Fruit fly (Drosophila melanogaster) whole organism, embryonic: ENCODE data around the gene CG5355.

Experiments used
- B-H2 ChIP-seq: fragments of 200-800 bp; sonication (Bioruptor generic); optimal IDR thresholded peaks from 2 replicates; lab custom pipeline; 2018; ENCODE audit warnings: missing biosample characterization, mild to moderate bottlenecking, missing genetic modification characterization
- BtbVII ChIP-seq: fragments of 200-800 bp; sonication (Bioruptor generic); optimal IDR thresholded peaks from 3 replicates; lab custom pipeline; 2017; ENCODE audit warnings: missing biosample characterization, mild to moderate bottlenecking, missing genetic modification characterization
- CG10321 ChIP-seq: fragments of 200-800 bp; sonication (Bioruptor generic); IDR thresholded peaks from 2 replicates; pipeline ENCODE4 v1.3.6; 2022; ENCODE audit warnings: missing biosample characterization, missing genetic modification characterization
- CG11456 ChIP-seq: fragments of 200-800 bp; sonication (Bioruptor generic); IDR thresholded peaks from 3 replicates; pipeline ENCODE4 v1.3.6; 2022; ENCODE audit warnings: missing biosample characterization, missing genetic modification characterization
- CG12236 ChIP-seq: fragments of 200-800 bp; sonication (Bioruptor generic); optimal IDR thresholded peaks from 2 replicates; lab custom pipeline; 2016; ENCODE audit warnings: missing biosample characterization, missing genetic modification characterization
- CG12299 ChIP-seq: fragments of 200-800 bp; sonication (Bioruptor generic); optimal IDR thresholded peaks from 2 replicates; lab custom pipeline; 2018; ENCODE audit warnings: missing biosample characterization, mild to moderate bottlenecking, missing genetic modification characterization
- CG12744 ChIP-seq: fragments of 200-800 bp; sonication (Bioruptor generic); optimal IDR thresholded peaks from 2 replicates; lab custom pipeline; 2016; ENCODE audit warnings: missing biosample characterization, missing genetic modification characterization
- CG14441 ChIP-seq: fragments of 200-800 bp; sonication (Bioruptor generic); IDR thresholded peaks from 2 replicates; pipeline ENCODE4 v1.3.6; 2022; ENCODE audit warnings: missing biosample characterization, missing genetic modification characterization
- CG14710 ChIP-seq: fragments of 200-800 bp; sonication (Bioruptor generic); optimal IDR thresholded peaks from 3 replicates; lab custom pipeline; 2019; ENCODE audit warnings: missing biosample characterization, mild to moderate bottlenecking, missing genetic modification characterization, moderate library complexity
- CG18011 ChIP-seq: fragments of 200-800 bp; sonication (Bioruptor generic); optimal IDR thresholded peaks from 2 replicates; lab custom pipeline; 2017; ENCODE audit warnings: missing biosample characterization, missing genetic modification characterization, mild to moderate bottlenecking, moderate library complexity, missing genotype
- CG1832 ChIP-seq: fragments of 200-800 bp; sonication (Bioruptor generic); optimal IDR thresholded peaks from 2 replicates; lab custom pipeline; 2017; ENCODE audit warnings: missing biosample characterization, mild to moderate bottlenecking, missing genetic modification characterization, inconsistent platforms
- CG18619 ChIP-seq: fragments of 200-800 bp; sonication (Bioruptor generic); optimal IDR thresholded peaks from 3 replicates; lab custom pipeline; 2017; ENCODE audit warnings: missing biosample characterization, mild to moderate bottlenecking, missing genetic modification characterization
- CG4424 ChIP-seq: fragments of 200-800 bp; sonication (Bioruptor generic); optimal IDR thresholded peaks from 3 replicates; lab custom pipeline; 2016; ENCODE audit warnings: missing biosample characterization, missing genetic modification characterization
- CG4820 ChIP-seq: fragments of 200-800 bp; sonication (Bioruptor generic); optimal IDR thresholded peaks from 3 replicates; lab custom pipeline; 2016; ENCODE audit warnings: missing biosample characterization, missing genetic modification characterization
- CG7928 ChIP-seq: fragments of 200-800 bp; sonication (Bioruptor generic); optimal IDR thresholded peaks from 2 replicates; lab custom pipeline; 2017; ENCODE audit warnings: missing biosample characterization, mild to moderate bottlenecking, missing genetic modification characterization
- CG8281 ChIP-seq: fragments of 200-800 bp; sonication (Bioruptor generic); optimal IDR thresholded peaks from 2 replicates; lab custom pipeline; 2018; ENCODE audit warnings: missing biosample characterization, mild to moderate bottlenecking, missing genetic modification characterization, moderate library complexity
- CG9215 ChIP-seq: fragments of 200-800 bp; sonication (Bioruptor generic); IDR thresholded peaks from 2 replicates; pipeline ENCODE4 v1.3.6; 2022; ENCODE audit warnings: missing biosample characterization, missing genetic modification characterization
- CG9609 ChIP-seq: fragments of 200-800 bp; sonication (Bioruptor generic); optimal IDR thresholded peaks from 3 replicates; lab custom pipeline; 2016; ENCODE audit warnings: missing biosample characterization, missing genetic modification characterization
- CoRest ChIP-seq: fragments of 200-800 bp; sonication (Bioruptor generic); optimal IDR thresholded peaks from 3 replicates; lab custom pipeline; 2018; ENCODE audit warnings: missing biosample characterization, mild to moderate bottlenecking, missing genetic modification characterization, moderate library complexity
- D ChIP-seq, 2 experiments: fragments of 200-800 bp in 1 of 2; fragments of >200 bp in 1 of 2; sonication (Bioruptor generic) in 1 of 2; optimal IDR thresholded peaks; 2 replicates in 1 of 2; 3 replicates in 1 of 2; lab custom pipeline; 2017; ENCODE audit warnings: mild to moderate bottlenecking in 1 of 2, missing biosample characterization in 1 of 2, missing genetic modification characterization in 1 of 2, missing genetic modification reagents in 1 of 2
- Dip2 ChIP-seq: fragments of 200-800 bp; sonication (Bioruptor generic); IDR thresholded peaks from 2 replicates; pipeline ENCODE4 v1.3.6; 2022; ENCODE audit warnings: missing biosample characterization, missing genetic modification characterization
- Doc2 ChIP-seq: fragments of 200-800 bp; sonication (Bioruptor generic); IDR thresholded peaks from 2 replicates; pipeline ENCODE4 v1.3.6; 2022; ENCODE audit warnings: missing biosample characterization, missing genetic modification characterization
- Elba2 ChIP-seq: fragments of 200-800 bp; sonication (Bioruptor generic); optimal IDR thresholded peaks from 3 replicates; lab custom pipeline; 2016; ENCODE audit warnings: missing biosample characterization, missing genetic modification characterization
- Fer2 ChIP-seq: fragments of 200-800 bp; sonication (Bioruptor generic); optimal IDR thresholded peaks from 2 replicates; lab custom pipeline; 2018; ENCODE audit warnings: missing biosample characterization, mild to moderate bottlenecking, missing genetic modification characterization, moderate library complexity
- Gsc ChIP-seq: fragments of 200-800 bp; sonication (Bioruptor generic); IDR thresholded peaks from 2 replicates; pipeline ENCODE4 v1.3.6; 2022; ENCODE audit warnings: missing biosample characterization, missing genetic modification characterization
- Poxn ChIP-seq: fragments of 200-800 bp; sonication (Bioruptor generic); IDR thresholded peaks from 2 replicates; pipeline ENCODE4 v1.3.6; 2022; ENCODE audit warnings: missing biosample characterization, missing genetic modification characterization
- Sin3A ChIP-seq: fragments of >200 bp; optimal IDR thresholded peaks from 2 replicates; lab custom pipeline; 2018
- Trl ChIP-seq, 3 experiments: fragments of >200 bp in 2 of 3; fragments of 200-800 bp in 1 of 3; sonication (Bioruptor generic) in 1 of 3; optimal IDR thresholded peaks; 2 replicates in 1 of 3; 3 replicates in 2 of 3; lab custom pipeline; 2016 to 2017; ENCODE audit warnings: missing biosample characterization in 1 of 3, missing genetic modification characterization in 1 of 3
- Xrp1 ChIP-seq: fragments of 200-800 bp; sonication (Bioruptor generic); IDR thresholded peaks from 2 replicates; pipeline ENCODE4 v1.3.6; 2022; ENCODE audit warnings: missing biosample characterization, missing genetic modification characterization
- cwo ChIP-seq: fragments of 200-800 bp; sonication (Bioruptor generic); optimal IDR thresholded peaks from 3 replicates; lab custom pipeline; 2017; ENCODE audit warnings: missing biosample characterization, missing genetic modification characterization, mild to moderate bottlenecking, moderate library complexity, missing genetic modification reagents
- emc ChIP-seq: fragments of 200-800 bp; sonication (Bioruptor generic); optimal IDR thresholded peaks from 2 replicates; lab custom pipeline; 2016; ENCODE audit warnings: missing biosample characterization, missing genetic modification characterization
- ems ChIP-seq: fragments of 200-800 bp; sonication (Bioruptor generic); optimal IDR thresholded peaks from 3 replicates; lab custom pipeline; 2016; ENCODE audit warnings: missing biosample characterization, missing genetic modification characterization
- eve ChIP-seq, 2 experiments: fragments of >200 bp; optimal IDR thresholded peaks; 2 replicates each; lab custom pipeline; 2017; ENCODE audit warnings: missing biosample characterization in 2 of 2, missing genetic modification characterization in 2 of 2
- gfzf ChIP-seq: fragments of 200-800 bp; sonication (Bioruptor generic); optimal IDR thresholded peaks from 2 replicates; lab custom pipeline; 2016; ENCODE audit warnings: missing biosample characterization, mild to moderate bottlenecking, missing genetic modification characterization, moderate library complexity
- grn ChIP-seq: fragments of 200-800 bp; sonication (Bioruptor generic); optimal IDR thresholded peaks from 3 replicates; lab custom pipeline; 2017; ENCODE audit warnings: missing biosample characterization, missing genetic modification characterization
- ham ChIP-seq: fragments of 200-800 bp; sonication (Bioruptor generic); IDR thresholded peaks from 2 replicates; pipeline ENCODE4 v1.3.6; 2022; ENCODE audit warnings: missing biosample characterization, missing genetic modification characterization
- kni ChIP-seq: fragments of 200-800 bp; sonication (Bioruptor generic); optimal IDR thresholded peaks from 3 replicates; lab custom pipeline; 2017; ENCODE audit warnings: mild to moderate bottlenecking, missing biosample characterization, missing genetic modification reagents, missing genetic modification characterization
- pho ChIP-seq: fragments of 200-800 bp; sonication (Bioruptor generic); optimal IDR thresholded peaks from 2 replicates; lab custom pipeline; 2016; ENCODE audit warnings: missing biosample characterization, missing genetic modification characterization
- prd ChIP-seq, 3 experiments: fragments of >200 bp in 2 of 3; fragments of 200-800 bp in 1 of 3; sonication (Bioruptor generic) in 1 of 3; optimal IDR thresholded peaks in 2 of 3; IDR thresholded peaks in 1 of 3; 2 replicates in 2 of 3; 3 replicates in 1 of 3; pipeline versions ENCODE4 v1.3.6 to Lab custom; 2017 to 2022; ENCODE audit warnings: missing biosample characterization in 1 of 3, missing genetic modification characterization in 1 of 3
- tgo ChIP-seq: fragments of 200-800 bp; sonication (Bioruptor generic); IDR thresholded peaks from 3 replicates; pipeline ENCODE4 v1.3.6; 2022; ENCODE audit warnings: missing biosample characterization, missing genetic modification characterization

Gene CG5355

DNA sequence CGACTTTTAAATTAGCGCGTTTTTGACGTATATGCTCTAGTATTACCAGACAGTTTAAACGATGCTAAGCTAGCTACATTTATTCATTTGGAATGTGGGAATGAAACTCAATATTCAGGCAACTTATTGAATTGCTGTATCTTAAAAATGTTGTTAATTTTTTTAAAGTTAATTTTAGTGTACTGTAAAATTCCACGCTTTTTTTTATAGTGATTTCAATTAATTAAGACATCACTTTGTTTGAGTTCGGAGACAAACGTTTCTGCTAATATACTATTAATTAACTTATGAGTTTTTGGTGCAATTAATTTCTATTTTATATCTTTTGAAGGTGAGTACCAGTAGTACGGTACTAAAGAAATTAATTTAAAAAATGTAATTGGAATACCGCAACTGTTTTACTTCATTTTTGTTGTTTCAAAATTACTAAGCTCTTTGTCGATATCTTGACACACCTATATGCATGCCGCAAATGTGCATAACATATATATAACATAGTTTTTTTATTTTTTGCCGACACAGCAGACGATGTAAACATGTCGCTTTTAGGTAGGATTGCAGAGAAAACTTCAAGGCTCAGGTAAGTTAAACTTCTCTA is 27.0 kb downstream of the CG5355 start, which contains the start of the genes Cdk1 and mRpS7 (continued):
- TF ChIP-seq cwo = peak; percentile 44
- TF ChIP-seq CG18011 (GFP tag; lab: Kevin White, UChicago) = peak; percentile 9
- TF ChIP-seq CG12299 (tag; lab: Kevin White, UChicago) = peak; percentile 32
- peak; percentile 18 for TF ChIP-seq CG7928 (GFP tag; lab: Kevin White, UChicago)
- peak; percentile 70 for TF ChIP-seq CG4820 (GFP tag; lab: Kevin White, UChicago)
- TF ChIP-seq Poxn = 0 out of 2 replicates have a peak, but pooled peaks have one; percentile 35
- TF ChIP-seq D (optimal IDR thresholded peaks at IDR 0.05; lab: Kevin White, UChicago) = no peak
- TF ChIP-seq D (GFP tag; optimal IDR thresholded peaks at IDR 0.05; lab: Kevin White, UChicago) = peak; percentile 64
- peak; percentile 74 for TF ChIP-seq CG14441 (GFP tag; lab: Robert Waterston, UW)
- no peak for TF ChIP-seq ham (GFP tag; lab: Robert Waterston, UW)
- TF ChIP-seq Trl (optimal IDR thresholded peaks at IDR 0.05; lab: Kevin White, UChicago) = no peak
- TF ChIP-seq Trl (GFP tag; optimal IDR thresholded peaks at IDR 0.05; lab: Kevin White, UChicago) = peak; percentile 54
- TF ChIP-seq BtbVII (GFP tag; lab: Kevin White, UChicago) = peak; percentile 28
- TF ChIP-seq prd (optimal IDR thresholded peaks at IDR 0.05; lab: Kevin White, UChicago) = no peak
- peak; percentile 81 for TF ChIP-seq prd (GFP tag; IDR thresholded peaks at IDR 0.05; lab: Robert Waterston, UW)
- no peak for TF ChIP-seq Gsc
- no peak for TF ChIP-seq ems (GFP tag; lab: Kevin White, UChicago)
- TF ChIP-seq Xrp1 (GFP tag; lab: Robert Waterston, UW) = peak; percentile 69
- TF ChIP-seq Fer2 (tag; lab: Kevin White, UChicago) = peak; percentile 7
- no peak for TF ChIP-seq CG1832 (GFP tag; lab: Kevin White, UChicago)
- TF ChIP-seq CG9609 = peak; percentile 53
- TF ChIP-seq CG4424 (GFP tag; lab: Kevin White, UChicago) = peak; percentile 70
- TF ChIP-seq pho (GFP tag; lab: Kevin White, UChicago) = peak; percentile 63
- peak; percentile 90 for TF ChIP-seq CoRest (tag; lab: Kevin White, UChicago)
- peak; percentile 61 for TF ChIP-seq tgo
- peak; percentile 52; the same call in 1 of the 3 replicates for TF ChIP-seq CG11456 (GFP tag; lab: Robert Waterston, UW)
- TF ChIP-seq CG12236 (GFP tag; lab: Kevin White, UChicago) = no peak
- TF ChIP-seq CG12744 = peak; percentile 30
- no peak for TF ChIP-seq Sin3A (lab: Kevin White, UChicago)
- TF ChIP-seq kni (GFP tag; lab: Kevin White, UChicago) = no peak
- TF ChIP-seq eve (GFP tag; optimal IDR thresholded peaks at IDR 0.05; lab: Kevin White, UChicago) = peak in 1 of 2 experiments; percentile 41
- no peak for TF ChIP-seq grn (GFP tag; lab: Kevin White, UChicago)
- TF ChIP-seq CG8281 = no peak
- peak; percentile 72 for TF ChIP-seq CG18619
- peak; percentile 26 for TF ChIP-seq B-H2 (GFP tag; lab: Kevin White, UChicago)
- no peak for TF ChIP-seq CG9215
- TF ChIP-seq Dip2 (GFP tag; lab: Robert Waterston, UW) = no peak
- TF ChIP-seq Doc2 (GFP tag; lab: Robert Waterston, UW) = no peak
- no peak for TF ChIP-seq emc (GFP tag; lab: Kevin White, UChicago)
- TF ChIP-seq Elba2 (GFP tag; lab: Kevin White, UChicago) = peak; percentile 29
- no peak for TF ChIP-seq CG10321 (GFP tag; lab: Robert Waterston, UW)
- peak; percentile 26 for TF ChIP-seq gfzf (GFP tag; lab: Kevin White, UChicago)
- peak; percentile 87 for TF ChIP-seq CG14710
- TF ChIP-seq, all 482 proteins: peak for 295
